Fruit fly (Drosophila melanogaster): ENCODE measurements around the gene Osi5.

- no peak for TF ChIP-seq EcR (GFP tag; optimal IDR thresholded peaks at IDR 0.05)
- TF ChIP-seq fd96Ca (GFP tag; IDR thresholded peaks at IDR 0.05), result no peak
- no peak for TF ChIP-seq Ets98B (GFP tag; IDR thresholded peaks at IDR 0.05)
- TF ChIP-seq CG14655 (GFP tag; optimal IDR thresholded peaks at IDR 0.05), result no peak
- TF ChIP-seq CG4496 (GFP tag; IDR thresholded peaks at IDR 0.05), result 0 out of 3 replicates have a peak, but pooled peaks have one; percentile 13
- TF ChIP-seq CG32121 (GFP tag; IDR thresholded peaks at IDR 0.05), result no peak
- TF ChIP-seq Pif1A (GFP tag; optimal IDR thresholded peaks at IDR 0.05), result no peak
- no peak for TF ChIP-seq CG13204 (GFP tag; optimal IDR thresholded peaks at IDR 0.05)
- TF ChIP-seq CG8301 (tag; optimal IDR thresholded peaks at IDR 0.05), result no peak
- no peak for TF ChIP-seq CG9948 (tag; optimal IDR thresholded peaks at IDR 0.05)
- TF ChIP-seq CG12605 (GFP tag; IDR thresholded peaks at IDR 0.05), result no peak
Observed at dm6 chr3R:6254438-6254837, 27.1 kb downstream of the Osi5 start.
